Worm (Caenorhabditis elegans): ENCODE measurements around the gene wago-5.

- TF ChIP-seq mep-1 (tag; optimal IDR thresholded peaks at IDR 0.05) (no peak), elt-3 (tag; optimal IDR thresholded peaks at IDR 0.05) (no peak), unc-62 (GFP tag; optimal IDR thresholded peaks at IDR 0.05) (peak; percentile 76), zip-8 (tag; optimal IDR thresholded peaks at IDR 0.05) (no peak), lsy-2 (tag; optimal IDR thresholded peaks at IDR 0.05) (no peak), nhr-237 (tag; optimal IDR thresholded peaks at IDR 0.05) (no peak), blmp-1 (tag; optimal IDR thresholded peaks at IDR 0.05) (no peak), sptf-1 (tag; optimal IDR thresholded peaks at IDR 0.05) (no peak), snpc-4 (tag; optimal IDR thresholded peaks at IDR 0.05) (no peak), drap-1 (GFP tag; optimal IDR thresholded peaks at IDR 0.05) (no peak), M03D4.4 (tag; optimal IDR thresholded peaks at IDR 0.05) (no peak)
Measured at ce11 chrII:5841053-5841547, 25.8 kb upstream of the wago-5 start, which contains the start of gene lec-5.

All from whole organism, mixed stage, embryonic.